Worm (Caenorhabditis elegans): ENCODE measurements around the gene ric-7.

ric-7 gene

DNA sequence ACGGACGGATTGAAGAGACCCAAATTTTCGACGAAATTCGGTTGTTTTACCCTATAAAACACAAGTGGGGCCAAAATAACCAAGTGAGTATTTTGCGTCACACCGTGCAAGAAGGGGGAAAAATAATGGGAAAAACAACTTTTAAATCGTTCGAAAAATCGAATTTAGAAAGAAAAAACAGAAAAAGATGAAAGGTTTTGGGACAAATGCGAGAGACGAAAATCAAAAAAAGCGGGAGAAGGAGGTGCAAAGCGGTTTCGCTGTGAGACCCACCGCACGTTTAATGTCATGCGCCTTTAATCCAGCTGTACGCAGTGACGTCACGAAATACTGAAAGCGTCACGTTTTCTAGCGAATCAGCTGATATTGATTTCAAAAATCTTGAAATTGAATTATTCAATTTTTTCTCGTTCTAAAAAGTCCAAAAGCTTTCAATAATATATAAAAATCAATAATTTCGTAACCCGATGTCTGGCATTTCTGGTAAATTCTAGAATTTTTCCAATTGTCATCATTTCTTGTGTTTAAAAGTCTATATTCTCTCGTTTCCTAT is 6.4 kb upstream of the ric-7 start, which contains the start of the genes ddx-17 and aip-1 (continued):
- TF ChIP-seq npax-4 (tag; optimal IDR thresholded peaks at IDR 0.05): no peak
- TF ChIP-seq tbx-2 (tag; optimal IDR thresholded peaks at IDR 0.05): peak; percentile 52
- TF ChIP-seq sox-2 (GFP tag; IDR thresholded peaks at IDR 0.05): no peak
- TF ChIP-seq hlh-8 (tag; optimal IDR thresholded peaks at IDR 0.05): no peak
- no peak for TF ChIP-seq unc-3 (GFP tag; conservative IDR thresholded peaks at IDR 0.05)
- TF ChIP-seq unc-3 (tag; optimal IDR thresholded peaks at IDR 0.05): no peak
- TF ChIP-seq unc-55 (GFP tag; optimal IDR thresholded peaks at IDR 0.05): peak; percentile 50
- peak; percentile 10 for TF ChIP-seq ceh-48 (tag; optimal IDR thresholded peaks at IDR 0.05)
- no peak for TF ChIP-seq ahr-1 (tag; optimal IDR thresholded peaks at IDR 0.05)
- TF ChIP-seq K09A11.1 (tag; optimal IDR thresholded peaks at IDR 0.05; ENCODE audit: insufficient read depth): no peak
- TF ChIP-seq T23F11.4 (GFP tag; optimal IDR thresholded peaks at IDR 0.05): no peak

DNA sequence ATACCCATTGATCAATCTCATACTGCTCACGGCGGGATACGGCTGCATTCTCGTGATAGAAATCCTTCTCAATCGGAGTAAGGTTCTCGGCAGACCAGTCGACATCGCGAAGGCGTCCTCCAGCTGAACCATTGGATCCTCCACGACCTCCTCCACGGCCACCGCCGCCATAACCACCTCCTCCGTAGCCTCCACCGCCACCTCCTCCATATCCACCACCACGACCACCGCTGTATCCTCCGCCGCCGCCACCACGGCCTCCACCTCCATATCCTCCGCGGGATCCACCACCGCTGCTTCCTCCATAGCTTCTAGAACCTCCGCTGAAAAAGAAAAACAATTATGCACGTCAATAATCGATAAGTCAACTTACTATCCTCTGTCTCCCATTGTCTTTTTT is 5.7 kb upstream of the ric-7 start:
- no peak for TF ChIP-seq C08G9.2 (tag; optimal IDR thresholded peaks at IDR 0.05)
- no peak for TF ChIP-seq lin-11 (tag; optimal IDR thresholded peaks at IDR 0.05)
- TF ChIP-seq fkh-10 (GFP tag; optimal IDR thresholded peaks at IDR 0.05): no peak
- TF ChIP-seq ceh-6 (GFP tag; optimal IDR thresholded peaks at IDR 0.05): no peak
- no peak for TF ChIP-seq unc-42 (tag; optimal IDR thresholded peaks at IDR 0.05)
- TF ChIP-seq unc-55 (GFP tag; optimal IDR thresholded peaks at IDR 0.05): no peak
- TF ChIP-seq ceh-9 (tag; optimal IDR thresholded peaks at IDR 0.05): no peak
- TF ChIP-seq ceh-30 (tag; optimal IDR thresholded peaks at IDR 0.05): no peak
- TF ChIP-seq elt-4 (tag; optimal IDR thresholded peaks at IDR 0.05): no peak
- no peak for TF ChIP-seq ceh-48 (tag; optimal IDR thresholded peaks at IDR 0.05)
- no peak for TF ChIP-seq fax-1 (tag; optimal IDR thresholded peaks at IDR 0.05)
- TF ChIP-seq ztf-16 (tag; optimal IDR thresholded peaks at IDR 0.05): no peak
- TF ChIP-seq ceh-19 (GFP tag; optimal IDR thresholded peaks at IDR 0.05): no peak
- TF ChIP-seq nhr-232 (tag; optimal IDR thresholded peaks at IDR 0.05): no peak
- no peak for TF ChIP-seq fkh-6 (tag; optimal IDR thresholded peaks at IDR 0.05)
- no peak for TF ChIP-seq nhr-11 (tag; optimal IDR thresholded peaks at IDR 0.05)
- no peak for TF ChIP-seq rnt-1 (tag; optimal IDR thresholded peaks at IDR 0.05)

DNA sequence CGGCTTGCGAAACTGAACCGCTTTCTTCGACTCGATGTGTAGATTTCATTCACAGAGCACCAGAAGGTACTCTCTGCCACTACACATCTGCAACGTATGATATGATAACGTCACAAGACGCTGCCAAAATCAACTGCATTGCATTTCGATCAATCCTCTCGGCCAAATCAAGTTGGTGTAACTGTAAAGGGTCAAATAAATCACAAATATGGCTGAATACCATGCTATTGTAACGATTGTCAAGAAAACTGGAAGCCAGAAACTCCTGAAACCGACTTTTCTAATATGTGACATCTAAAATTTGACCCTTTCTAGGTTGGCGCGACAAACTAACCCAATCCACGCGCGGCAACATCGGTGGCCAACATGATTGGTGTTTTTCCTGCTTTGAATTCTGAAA is 4.3 kb upstream of the ric-7 start:
- no peak for TF ChIP-seq ceh-9 (tag; optimal IDR thresholded peaks at IDR 0.05)
- no peak for TF ChIP-seq ztf-16 (tag; optimal IDR thresholded peaks at IDR 0.05)
- TF ChIP-seq lin-11 (tag; optimal IDR thresholded peaks at IDR 0.05): no peak
- TF ChIP-seq nfya-1 (tag; optimal IDR thresholded peaks at IDR 0.05): no peak
- no peak for TF ChIP-seq npax-4 (tag; optimal IDR thresholded peaks at IDR 0.05)
- no peak for TF ChIP-seq ceh-24 (tag; optimal IDR thresholded peaks at IDR 0.05)

DNA sequence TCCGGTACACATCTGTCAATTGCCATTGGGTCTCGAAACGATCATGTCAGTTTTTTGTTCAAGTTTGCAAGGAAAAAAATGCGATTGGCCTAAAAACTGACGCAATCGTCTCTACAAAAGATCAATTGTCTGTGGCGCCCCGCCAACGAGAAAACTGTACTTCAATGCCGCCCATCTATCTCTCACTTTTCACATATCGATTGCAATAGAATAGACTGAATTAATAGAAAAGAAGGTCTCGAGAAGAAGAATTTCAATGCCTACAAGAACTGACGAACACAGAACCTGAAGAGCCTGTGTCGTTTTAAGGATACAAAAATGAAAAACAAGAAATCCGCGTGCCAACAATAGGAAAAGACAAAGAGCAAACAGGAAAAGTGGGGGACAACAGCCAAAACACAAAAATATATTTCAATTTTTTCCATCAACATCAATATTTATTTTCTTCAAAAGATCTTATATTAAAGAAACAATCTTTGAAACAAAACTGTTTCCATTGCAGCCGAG is 2.7 kb upstream of the ric-7 start:
- TF ChIP-seq ama-1 (optimal IDR thresholded peaks at IDR 0.05): no peak
- TF ChIP-seq sdc-2 (tag; optimal IDR thresholded peaks at IDR 0.05): no peak
- TF ChIP-seq ceh-2 (tag; optimal IDR thresholded peaks at IDR 0.05): no peak
- TF ChIP-seq ztf-16 (tag; optimal IDR thresholded peaks at IDR 0.05): no peak
- no peak for TF ChIP-seq elt-4 (tag; optimal IDR thresholded peaks at IDR 0.05)
- no peak for TF ChIP-seq nhr-11 (tag; optimal IDR thresholded peaks at IDR 0.05)
- TF ChIP-seq ceh-30 (tag; optimal IDR thresholded peaks at IDR 0.05): no peak
- no peak for TF ChIP-seq dve-1 (tag; optimal IDR thresholded peaks at IDR 0.05)
- no peak for TF ChIP-seq unc-55 (GFP tag; optimal IDR thresholded peaks at IDR 0.05)
- TF ChIP-seq C08G9.2 (tag; optimal IDR thresholded peaks at IDR 0.05): no peak
- no peak for TF ChIP-seq ceh-31 (tag; optimal IDR thresholded peaks at IDR 0.05)
- TF ChIP-seq lim-6 (tag; optimal IDR thresholded peaks at IDR 0.05): no peak
- TF ChIP-seq rnt-1 (tag; optimal IDR thresholded peaks at IDR 0.05): no peak

DNA sequence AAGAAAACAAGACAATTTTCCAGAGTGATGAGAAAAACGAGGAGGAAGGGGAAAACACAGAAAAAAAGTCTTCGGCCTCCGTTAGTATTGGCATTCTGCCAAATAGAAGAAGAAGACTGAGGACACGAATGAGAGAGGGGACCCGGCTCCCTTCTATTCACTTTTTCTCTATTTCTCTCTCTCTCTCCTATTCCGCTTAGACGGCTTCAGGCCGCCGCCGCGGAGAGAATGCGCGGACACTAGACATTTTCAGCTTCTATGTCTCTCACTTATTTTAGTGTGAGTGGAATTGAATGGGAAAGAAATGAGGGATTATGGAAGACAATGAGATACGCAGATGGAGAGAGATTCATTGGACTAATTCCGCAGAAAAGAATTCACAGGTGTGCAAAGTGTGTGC is 1.1 kb upstream of the ric-7 start:
- no peak for TF ChIP-seq K02D7.2 (tag; optimal IDR thresholded peaks at IDR 0.05)
- no peak for TF ChIP-seq tbx-7 (tag; optimal IDR thresholded peaks at IDR 0.05)
- TF ChIP-seq ceh-18 (tag; optimal IDR thresholded peaks at IDR 0.05): no peak
- TF ChIP-seq che-1 (tag; optimal IDR thresholded peaks at IDR 0.05): no peak
- peak; percentile 35 for TF ChIP-seq ceh-31 (tag; optimal IDR thresholded peaks at IDR 0.05)
- TF ChIP-seq unc-42 (tag; optimal IDR thresholded peaks at IDR 0.05): peak; percentile 20
- no peak for TF ChIP-seq unc-86 (tag; optimal IDR thresholded peaks at IDR 0.05)

All from whole organism, late embryonic.